Worm (Caenorhabditis elegans): ENCODE data around the gene F16G10.2.

F16G10.2 gene

ce11 chrII:2399810-2400209 lies 24.7 kb downstream of the F16G10.2 start:
- no peak for TF ChIP-seq nhr-12 (tag; optimal IDR thresholded peaks at IDR 0.05)
- TF ChIP-seq blmp-1 (tag; optimal IDR thresholded peaks at IDR 0.05): no peak
- TF ChIP-seq ceh-39 (tag; optimal IDR thresholded peaks at IDR 0.05): no peak
- no peak for TF ChIP-seq lsy-2 (tag; optimal IDR thresholded peaks at IDR 0.05)

- no peak for TF ChIP-seq flh-1 (GFP tag; optimal IDR thresholded peaks at IDR 0.05)
- TF ChIP-seq pha-4 (tag; optimal IDR thresholded peaks at IDR 0.05): no peak
These were observed 28.9 kb downstream of the F16G10.2 start, which contains the start of gene F16G10.1 for ce11 chrII:2403984-2404383. Gene F16G10.1 (plus strand): TSS chrII:2404284.

ce11 chrII:2411093-2411492 lies 36.0 kb downstream of the F16G10.2 start:
- no peak for TF ChIP-seq drap-1 (GFP tag; optimal IDR thresholded peaks at IDR 0.05)
- no peak for TF ChIP-seq zip-8 (tag; optimal IDR thresholded peaks at IDR 0.05)
- no peak for TF ChIP-seq ceh-39 (tag; optimal IDR thresholded peaks at IDR 0.05)
- TF ChIP-seq lin-13 (tag; optimal IDR thresholded peaks at IDR 0.05): no peak
- no peak for TF ChIP-seq ham-2 (GFP tag; optimal IDR thresholded peaks at IDR 0.05)

ce11 chrII:2411555-2411954 lies 36.5 kb downstream of the F16G10.2 start:
- TF ChIP-seq lsy-2 (tag; optimal IDR thresholded peaks at IDR 0.05): no peak
- TF ChIP-seq snpc-4 (tag; optimal IDR thresholded peaks at IDR 0.05): no peak
- TF ChIP-seq unc-39 (tag; optimal IDR thresholded peaks at IDR 0.05): no peak
- no peak for TF ChIP-seq ztf-11 (tag; optimal IDR thresholded peaks at IDR 0.05)
- no peak for TF ChIP-seq drap-1 (GFP tag; optimal IDR thresholded peaks at IDR 0.05)

- TF ChIP-seq tbx-8 (GFP tag; optimal IDR thresholded peaks at IDR 0.05) (no peak), lsy-2 (tag; optimal IDR thresholded peaks at IDR 0.05) (no peak), drap-1 (GFP tag; optimal IDR thresholded peaks at IDR 0.05) (no peak)
These were observed 37.6 kb downstream of the F16G10.2 start, which contains the start of gene fbxa-182 for ce11 chrII:2412649-2413048. Gene fbxa-182 (minus strand): TSS chrII:2412749.

- TF ChIP-seq elt-3 (tag; optimal IDR thresholded peaks at IDR 0.05) (no peak), blmp-1 (tag; optimal IDR thresholded peaks at IDR 0.05) (no peak), lin-13 (tag; optimal IDR thresholded peaks at IDR 0.05) (no peak), nhr-237 (tag; optimal IDR thresholded peaks at IDR 0.05) (no peak), snpc-4 (tag; optimal IDR thresholded peaks at IDR 0.05) (no peak), ceh-39 (tag; optimal IDR thresholded peaks at IDR 0.05) (no peak), lsy-2 (tag; optimal IDR thresholded peaks at IDR 0.05) (no peak), mls-2 (tag; optimal IDR thresholded peaks at IDR 0.05) (no peak), nhr-76 (tag; optimal IDR thresholded peaks at IDR 0.05) (no peak), tbx-8 (GFP tag; optimal IDR thresholded peaks at IDR 0.05) (no peak), flh-1 (GFP tag; optimal IDR thresholded peaks at IDR 0.05) (no peak), lin-32 (GFP tag; optimal IDR thresholded peaks at IDR 0.05) (no peak), hlh-1 (tag; optimal IDR thresholded peaks at IDR 0.05) (no peak), drap-1 (GFP tag; optimal IDR thresholded peaks at IDR 0.05) (no peak)
These were observed 40.4 kb downstream of the F16G10.2 start, which contains the start of gene fbxa-4 for ce11 chrII:2415439-2415838. Gene fbxa-4 (minus strand): TSS chrII:2415531.

ce11 chrII:2417889-2418288 lies 42.8 kb downstream of the F16G10.2 start, which contains the start of the genes F42G2.5 and F42G2.7:
Gene F42G2.5 (minus strand): TSS chrII:2417989.
Gene F42G2.7 (plus strand): TSS chrII:2418158.
- TF ChIP-seq unc-39 (tag; optimal IDR thresholded peaks at IDR 0.05): no peak
- TF ChIP-seq nhr-12 (tag; optimal IDR thresholded peaks at IDR 0.05): no peak
- no peak for TF ChIP-seq mls-2 (tag; optimal IDR thresholded peaks at IDR 0.05)
- no peak for TF ChIP-seq snpc-4 (tag; optimal IDR thresholded peaks at IDR 0.05)
- no peak for TF ChIP-seq hlh-1 (tag; optimal IDR thresholded peaks at IDR 0.05)
- no peak for TF ChIP-seq nhr-237 (tag; optimal IDR thresholded peaks at IDR 0.05)
- TF ChIP-seq nhr-76 (tag; optimal IDR thresholded peaks at IDR 0.05): no peak
- no peak for TF ChIP-seq ztf-11 (tag; optimal IDR thresholded peaks at IDR 0.05)
- no peak for TF ChIP-seq unc-62 (GFP tag; optimal IDR thresholded peaks at IDR 0.05)
- no peak for TF ChIP-seq sem-2 (GFP tag; optimal IDR thresholded peaks at IDR 0.05)
- no peak for TF ChIP-seq ceh-39 (tag; optimal IDR thresholded peaks at IDR 0.05)

- no peak for TF ChIP-seq ham-2 (GFP tag; optimal IDR thresholded peaks at IDR 0.05)
- TF ChIP-seq zip-8 (tag; optimal IDR thresholded peaks at IDR 0.05): no peak
These were observed 43.8 kb downstream of the F16G10.2 start, which contains the start of gene fbxc-20 for ce11 chrII:2418836-2419235. Gene fbxc-20 (plus strand): TSS chrII:2419136.

- TF ChIP-seq mls-2 (tag; optimal IDR thresholded peaks at IDR 0.05) (no peak), mep-1 (tag; optimal IDR thresholded peaks at IDR 0.05) (no peak), nhr-28 (tag; optimal IDR thresholded peaks at IDR 0.05) (no peak), lsy-2 (tag; optimal IDR thresholded peaks at IDR 0.05) (no peak), M03D4.4 (tag; optimal IDR thresholded peaks at IDR 0.05) (no peak), elt-3 (tag; optimal IDR thresholded peaks at IDR 0.05) (no peak), tbx-8 (GFP tag; optimal IDR thresholded peaks at IDR 0.05) (no peak), ham-2 (GFP tag; optimal IDR thresholded peaks at IDR 0.05) (no peak), blmp-1 (tag; optimal IDR thresholded peaks at IDR 0.05) (no peak), bed-3 (GFP tag; optimal IDR thresholded peaks at IDR 0.05) (no peak), nhr-237 (tag; optimal IDR thresholded peaks at IDR 0.05) (no peak), ceh-83 (GFP tag; optimal IDR thresholded peaks at IDR 0.05) (no peak), lin-13 (tag; optimal IDR thresholded peaks at IDR 0.05) (no peak)
These were observed 45.6 kb downstream of the F16G10.2 start for ce11 chrII:2420685-2421084.

All from whole organism, mixed stage, embryonic.